Fruit fly (Drosophila melanogaster): ENCODE data around the gene mRpL28.

- TF ChIP-seq dmrt93B (GFP tag; optimal IDR thresholded peaks at IDR 0.05), result no peak
- no peak for TF ChIP-seq rgr (GFP tag; optimal IDR thresholded peaks at IDR 0.05)
- no peak for TF ChIP-seq Hr83 (GFP tag; optimal IDR thresholded peaks at IDR 0.05; ENCODE audit: poor library complexity, severe bottlenecking)
- no peak for TF ChIP-seq jim (GFP tag; optimal IDR thresholded peaks at IDR 0.05)
- TF ChIP-seq Dfd (GFP tag; optimal IDR thresholded peaks at IDR 0.05), result no peak
Measured at dm6 chr2L:4996283-4996922, 22.6 kb downstream of the mRpL28 start.
